Worm (Caenorhabditis elegans) whole organism, midembryonic: ENCODE measurements around the gene dmd-10.

ENCODE experiments used
- T22C8.4 ChIP-seq: fragments of 200-800 bp; sonication (Bioruptor generic); IDR thresholded peaks from 2 replicates; pipeline ENCODE4 v1.3.6; 2022; ENCODE audit warnings: missing genetic modification characterization, missing compliant biosample characterization
- cog-1 ChIP-seq: sonication (generic microtip); optimal IDR thresholded peaks from 2 replicates; lab custom pipeline; 2016; ENCODE audit warnings: missing genetic modification characterization, missing compliant biosample characterization
- flt-1 ChIP-seq: fragments of 200-800 bp; sonication (Bioruptor generic); IDR thresholded peaks from 2 replicates; pipeline ENCODE4 v1.3.6; 2022; ENCODE audit warnings: missing genetic modification characterization, missing compliant biosample characterization
- klf-2 ChIP-seq: fragments of 200-800 bp; sonication (Bioruptor generic); conservative IDR thresholded peaks from 2 replicates; pipeline ENCODE4 v1.3.6; 2022; ENCODE audit warnings: missing genetic modification reagents, missing genetic modification characterization, missing compliant biosample characterization
- med-1 ChIP-seq: sonication (generic microtip); optimal IDR thresholded peaks from 2 replicates; lab custom pipeline; 2017; ENCODE audit warnings: missing genetic modification characterization, mild to moderate bottlenecking, missing compliant biosample characterization, antibody characterized with exemption, missing genetic modification reagents; ENCODE audit not compliant: insufficient read depth
- ref-1 ChIP-seq: fragments of 200-800 bp; sonication (Bioruptor generic); conservative IDR thresholded peaks from 2 replicates; pipeline ENCODE4 v1.3.6; 2022; ENCODE audit warnings: missing genetic modification reagents, missing genetic modification characterization, missing compliant biosample characterization
- tab-1 ChIP-seq: fragments of 200-800 bp; sonication (Bioruptor generic); IDR thresholded peaks from 2 replicates; pipeline ENCODE4 v1.3.6; 2022; ENCODE audit warnings: missing genetic modification characterization, missing compliant biosample characterization
- ztf-23 ChIP-seq: fragments of 200-800 bp; sonication (Bioruptor generic); IDR thresholded peaks from 2 replicates; pipeline ENCODE4 v1.3.6; 2022; ENCODE audit warnings: missing genetic modification reagents, missing genetic modification characterization, missing compliant biosample characterization
- ztf-29 ChIP-seq: fragments of 200-800 bp; sonication (Bioruptor generic); IDR thresholded peaks from 2 replicates; pipeline ENCODE4 v1.3.6; 2022; ENCODE audit warnings: missing genetic modification reagents, missing genetic modification characterization, missing compliant biosample characterization

DNA sequence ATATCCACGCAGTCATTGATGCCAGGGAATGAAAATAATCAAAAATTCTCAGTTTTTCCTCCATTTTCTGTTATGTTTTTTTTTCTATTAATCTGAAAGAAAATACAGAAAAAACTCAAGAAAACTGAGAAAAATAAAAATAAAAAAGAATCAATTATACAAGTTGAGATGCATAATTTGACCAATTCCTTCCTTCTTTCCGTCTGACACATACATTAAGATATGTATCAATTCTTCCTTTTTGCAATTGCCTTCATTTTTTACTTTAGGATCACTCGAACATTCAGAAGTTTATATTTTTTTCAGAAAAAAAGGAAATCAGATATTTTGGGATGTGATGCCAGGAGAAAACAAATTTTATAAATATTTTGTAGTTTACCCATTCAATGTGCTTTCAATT, 29.0 kb downstream of the dmd-10 start, which contains the start of gene F57B1.5:
- no peak for TF ChIP-seq tab-1 (GFP tag; lab: Robert Waterston, UW)
- no peak for TF ChIP-seq T22C8.4 (GFP tag; lab: Robert Waterston, UW)
- no peak for TF ChIP-seq ztf-23 (GFP tag; lab: Robert Waterston, UW)
- no peak for TF ChIP-seq cog-1
- no peak for TF ChIP-seq med-1 (GFP tag; lab: Kevin White, UChicago)
- TF ChIP-seq flt-1, result no peak
- no peak for TF ChIP-seq klf-2
- no peak for TF ChIP-seq ref-1
- no peak for TF ChIP-seq ztf-29 (GFP tag; lab: Robert Waterston, UW)
